Worm (Caenorhabditis elegans) whole organism, young adult: ENCODE measurements around the gene txt-17.

Experiments
- B0035.1 ChIP-seq: sonication (generic microtip); optimal IDR thresholded peaks from 2 replicates; lab custom pipeline; 2016; ENCODE audit warnings: missing genetic modification characterization, mild to moderate bottlenecking, missing compliant biosample characterization, missing genotype, missing genetic modification reagents
- B0261.1 ChIP-seq: sonication (generic microtip); optimal IDR thresholded peaks from 2 replicates; lab custom pipeline; 2016; ENCODE audit warnings: mild to moderate bottlenecking, missing genetic modification characterization, moderate library complexity, missing compliant biosample characterization
- F57A8.1 ChIP-seq: fragments of 200-800 bp; sonication (Bioruptor generic); optimal IDR thresholded peaks from 2 replicates; lab custom pipeline; 2018; ENCODE audit warnings: mild to moderate bottlenecking, missing genetic modification characterization, moderate library complexity, missing compliant biosample characterization
- Y53G8AR.9 ChIP-seq: fragments of 200-800 bp; sonication (Bioruptor generic); conservative IDR thresholded peaks from 2 replicates; pipeline ENCODE4 v1.3.6; 2022; ENCODE audit warnings: missing genetic modification reagents, missing genetic modification characterization, missing compliant biosample characterization
- ZK185.1 ChIP-seq: sonication (generic microtip); optimal IDR thresholded peaks from 2 replicates; lab custom pipeline; 2016; ENCODE audit warnings: mild to moderate bottlenecking, missing genetic modification characterization, missing compliant biosample characterization; ENCODE audit not compliant: poor library complexity, severe bottlenecking
- attf-3 ChIP-seq: fragments of 200-800 bp; sonication (Bioruptor generic); conservative IDR thresholded peaks from 2 replicates; pipeline ENCODE4 v1.3.6; 2022; ENCODE audit warnings: missing genetic modification reagents, missing genetic modification characterization, missing compliant biosample characterization
- attf-5 ChIP-seq: fragments of 200-800 bp; sonication (Bioruptor generic); optimal IDR thresholded peaks from 2 replicates; lab custom pipeline; 2018; ENCODE audit warnings: mild to moderate bottlenecking, missing genetic modification characterization, missing compliant biosample characterization
- bed-2 ChIP-seq: fragments of 200-800 bp; sonication (Bioruptor generic); IDR thresholded peaks from 2 replicates; pipeline ENCODE4 v1.3.6; 2022; ENCODE audit warnings: missing genetic modification reagents, missing genetic modification characterization, missing compliant biosample characterization
- cebp-1 ChIP-seq, 2 experiments: fragments of 200-800 bp in 1 of 2; sonication (Bioruptor generic) in 1 of 2; sonication (generic microtip) in 1 of 2; IDR thresholded peaks in 1 of 2; optimal IDR thresholded peaks in 1 of 2; 2 replicates each; pipeline versions ENCODE4 v1.3.6 to Lab custom; 2017 to 2022; ENCODE audit warnings: missing compliant biosample characterization in 2 of 2, missing genetic modification characterization in 2 of 2, mild to moderate bottlenecking in 1 of 2, missing genetic modification reagents in 1 of 2, moderate library complexity in 1 of 2
- cebp-2 ChIP-seq: fragments of 200-800 bp; sonication (Bioruptor generic); IDR thresholded peaks from 2 replicates; pipeline ENCODE4 v1.3.6; 2022; ENCODE audit warnings: missing genetic modification characterization, missing compliant biosample characterization
- ceh-27 ChIP-seq: fragments of 200-800 bp; sonication (Bioruptor generic); optimal IDR thresholded peaks from 2 replicates; lab custom pipeline; 2018; ENCODE audit warnings: mild to moderate bottlenecking, missing genetic modification characterization, moderate library complexity, missing compliant biosample characterization
- ceh-91 ChIP-seq: fragments of 200-800 bp; sonication (Bioruptor generic); IDR thresholded peaks from 2 replicates; pipeline ENCODE4 v1.3.6; 2022; ENCODE audit warnings: missing genetic modification reagents, missing genetic modification characterization, missing compliant biosample characterization
- egrh-3 ChIP-seq: fragments of 200-800 bp; sonication (Bioruptor generic); IDR thresholded peaks from 2 replicates; pipeline ENCODE4 v1.3.6; 2022; ENCODE audit warnings: missing genetic modification reagents, missing genetic modification characterization, missing compliant biosample characterization
- gei-17 ChIP-seq: fragments of 200-800 bp; sonication (Bioruptor generic); optimal IDR thresholded peaks from 2 replicates; lab custom pipeline; 2018; ENCODE audit warnings: mild to moderate bottlenecking, missing genetic modification characterization, missing compliant biosample characterization
- hmg-1.2 ChIP-seq: fragments of 200-800 bp; sonication (Bioruptor generic); IDR thresholded peaks from 2 replicates; pipeline ENCODE4 v1.3.6; 2022; ENCODE audit warnings: missing genetic modification reagents, missing genetic modification characterization, missing compliant biosample characterization
- lin-26 ChIP-seq: fragments of 200-800 bp; sonication (Bioruptor generic); IDR thresholded peaks from 2 replicates; pipeline ENCODE4 v1.3.6; 2022; ENCODE audit warnings: missing genetic modification reagents, missing genetic modification characterization, missing compliant biosample characterization
- lin-54 ChIP-seq: fragments of 200-800 bp; sonication (Bioruptor generic); optimal IDR thresholded peaks from 2 replicates; lab custom pipeline; 2018; ENCODE audit warnings: mild to moderate bottlenecking, missing genetic modification characterization, missing compliant biosample characterization
- madf-10 ChIP-seq: sonication (generic microtip); optimal IDR thresholded peaks from 2 replicates; lab custom pipeline; 2016; ENCODE audit warnings: mild to moderate bottlenecking, missing genetic modification characterization, missing compliant biosample characterization
- madf-3 ChIP-seq: fragments of 200-800 bp; sonication (Bioruptor generic); IDR thresholded peaks from 2 replicates; pipeline ENCODE4 v1.3.6; 2022; ENCODE audit warnings: missing genetic modification reagents, missing genetic modification characterization, missing compliant biosample characterization
- madf-6 ChIP-seq: fragments of 200-800 bp; sonication (Bioruptor generic); IDR thresholded peaks from 2 replicates; pipeline ENCODE4 v1.3.6; 2022; ENCODE audit warnings: missing genetic modification reagents, missing genetic modification characterization, missing compliant biosample characterization
- mes-4 ChIP-seq: sonication (generic microtip); optimal IDR thresholded peaks from 2 replicates; lab custom pipeline; 2016; ENCODE audit warnings: missing genotype, missing genetic modification characterization, missing compliant biosample characterization
- nfya-2 ChIP-seq: fragments of 200-800 bp; sonication (Bioruptor generic); IDR thresholded peaks from 2 replicates; pipeline ENCODE4 v1.3.6; 2022; ENCODE audit warnings: missing genetic modification reagents, missing genetic modification characterization, missing compliant biosample characterization
- nhr-27 ChIP-seq: fragments of 200-800 bp; sonication (Bioruptor generic); optimal IDR thresholded peaks from 2 replicates; lab custom pipeline; 2018; ENCODE audit warnings: mild to moderate bottlenecking, missing genetic modification characterization, moderate library complexity, missing compliant biosample characterization
- nhr-80 ChIP-seq: sonication (generic microtip); optimal IDR thresholded peaks from 2 replicates; lab custom pipeline; 2016; ENCODE audit warnings: missing genetic modification characterization, missing compliant biosample characterization
- pha-4 ChIP-seq: fragments of 150-350 bp; sonication (generic microtip); optimal IDR thresholded peaks from 2 replicates; lab custom pipeline; 2014; ENCODE audit warnings: missing biosample characterization, missing genetic modification reagents, missing genetic modification characterization
- rcor-1 ChIP-seq: fragments of 200-800 bp; sonication (Bioruptor generic); IDR thresholded peaks from 2 replicates; pipeline ENCODE4 v1.3.6; 2022; ENCODE audit warnings: missing genetic modification reagents, missing genetic modification characterization, missing compliant biosample characterization
- repo-1 ChIP-seq: sonication (generic microtip); optimal IDR thresholded peaks from 2 replicates; lab custom pipeline; 2017; ENCODE audit warnings: mild to moderate bottlenecking, missing genetic modification characterization, missing compliant biosample characterization
- rpc-1 ChIP-seq, 2 experiments: fragments of 150-350 bp in 1 of 2; sonication (generic microtip) in 1 of 2; optimal IDR thresholded peaks; 2 replicates each; lab custom pipeline; 2014 to 2018; ENCODE audit warnings: missing biosample characterization in 1 of 2, missing genetic modification characterization in 1 of 2, missing genetic modification reagents in 1 of 2, missing genotype in 1 of 2
- snpc-4 ChIP-seq, 5 experiments: fragments of 150-350 bp in 1 of 5; sonication (generic microtip) in 4 of 5; optimal IDR thresholded peaks; 2 replicates each; lab custom pipeline; 2014 to 2018; ENCODE audit warnings: missing genetic modification characterization in 5 of 5, missing biosample characterization in 3 of 5, antibody characterized with exemption in 2 of 5, mild to moderate bottlenecking in 2 of 5, missing compliant biosample characterization in 2 of 5, missing genotype in 2 of 5, moderate library complexity in 2 of 5, missing genetic modification reagents in 1 of 5
- tbp1 ChIP-seq: fragments of 200-800 bp; sonication (Bioruptor generic); optimal IDR thresholded peaks from 2 replicates; lab custom pipeline; 2018; ENCODE audit warnings: mild to moderate bottlenecking, missing genetic modification characterization, missing compliant biosample characterization
- ztf-18 ChIP-seq: sonication (generic microtip); optimal IDR thresholded peaks from 2 replicates; lab custom pipeline; 2016; ENCODE audit warnings: missing genotype, mild to moderate bottlenecking, missing genetic modification characterization, missing compliant biosample characterization
- ztf-25 ChIP-seq: fragments of 200-800 bp; sonication (Bioruptor generic); IDR thresholded peaks from 2 replicates; pipeline ENCODE4 v1.3.6; 2022; ENCODE audit warnings: missing genetic modification reagents, missing genetic modification characterization, missing compliant biosample characterization
- ztf-28 ChIP-seq: fragments of 200-800 bp; sonication (Bioruptor generic); IDR thresholded peaks from 2 replicates; pipeline ENCODE4 v1.3.6; 2022; ENCODE audit warnings: missing genetic modification reagents, missing genetic modification characterization, missing compliant biosample characterization

txt-17 gene

ce11 chrV:7079388-7079787 is 26.4 kb upstream of the txt-17 start:
- TF ChIP-seq madf-10 (no peak), lin-54 (GFP tag; lab: Kevin White, UChicago) (no peak), B0035.1 (tag; lab: Kevin White, UChicago) (no peak), attf-5 (GFP tag; lab: Kevin White, UChicago) (no peak), madf-3 (GFP tag; lab: Robert Waterston, UW) (no peak), mes-4 (tag; lab: Kevin White, UChicago) (no peak), repo-1 (tag; lab: Kevin White, UChicago) (no peak), nfya-2 (GFP tag; lab: Robert Waterston, UW) (no peak), attf-3 (no peak), pha-4 (tag; lab: Kevin White, UChicago) (no peak), rcor-1 (no peak)

- TF ChIP-seq gei-17 (GFP tag; lab: Kevin White, UChicago) (no peak), Y53G8AR.9 (GFP tag; lab: Robert Waterston, UW) (0 out of 2 replicates have a peak, but pooled peaks have one; percentile 13), nhr-27 (tag; lab: Kevin White, UChicago) (no peak)
Observed at ce11 chrV:7078765-7079164, 25.8 kb upstream of the txt-17 start.

- no peak for TF ChIP-seq egrh-3 (GFP tag; lab: Robert Waterston, UW)
- TF ChIP-seq cebp-1 (GFP tag; IDR thresholded peaks at IDR 0.05; lab: Robert Waterston, UW) = 0 out of 2 replicates have a peak, but pooled peaks have one; percentile 11
- TF ChIP-seq cebp-1 (tag; optimal IDR thresholded peaks at IDR 0.05; lab: Kevin White, UChicago) = peak; percentile 6
- TF ChIP-seq lin-26 (GFP tag; lab: Robert Waterston, UW) = no peak
- no peak for TF ChIP-seq ceh-27 (GFP tag; lab: Kevin White, UChicago)
- TF ChIP-seq ZK185.1 (tag; lab: Kevin White, UChicago) = peak; percentile 32
Observed at ce11 chrV:7076161-7076560, 23.2 kb upstream of the txt-17 start.

ce11 chrV:7075646-7076045 is 22.6 kb upstream of the txt-17 start, which contains the start of gene npa-1:
Gene npa-1, plus strand, starts transcription at chrV:7075787.
- TF ChIP-seq nhr-80 (tag; lab: Kevin White, UChicago) (peak; percentile 80), ceh-91 (GFP tag; lab: Robert Waterston, UW) (no peak), F57A8.1 (no peak)

- TF ChIP-seq ztf-28 (GFP tag; lab: Robert Waterston, UW) (no peak), cebp-2 (no peak)
Observed at ce11 chrV:7072309-7072708, 19.3 kb upstream of the txt-17 start, which contains the start of gene F27B10.1. Gene F27B10.1, plus strand, starts transcription at chrV:7072609.

ce11 chrV:7069605-7070004 is 16.6 kb upstream of the txt-17 start:
- TF ChIP-seq lin-26 (GFP tag; lab: Robert Waterston, UW) = peak; percentile 55; the same call in 1 of the 2 replicates
- peak; percentile 85 for TF ChIP-seq tbp1
- TF ChIP-seq attf-5 (GFP tag; lab: Kevin White, UChicago) = no peak
- peak; percentile 64 for TF ChIP-seq B0261.1 (tag; lab: Kevin White, UChicago)
- no peak for TF ChIP-seq bed-2 (GFP tag; lab: Robert Waterston, UW)
- TF ChIP-seq madf-6 (GFP tag; lab: Robert Waterston, UW) = 0 out of 2 replicates have a peak, but pooled peaks have one; percentile 11
- TF ChIP-seq ztf-25 (GFP tag; lab: Robert Waterston, UW) = 0 out of 2 replicates have a peak, but pooled peaks have one; percentile 40
- peak; percentile 53 for TF ChIP-seq rpc-1 (optimal IDR thresholded peaks at IDR 0.05; lab: Kevin White, UChicago)
- TF ChIP-seq rpc-1 (tag; optimal IDR thresholded peaks at IDR 0.05; lab: Kevin White, UChicago) = peak; percentile 68
- 0 out of 2 replicates have a peak, but pooled peaks have one; percentile 10 for TF ChIP-seq hmg-1.2 (GFP tag; lab: Robert Waterston, UW)
- no peak for TF ChIP-seq snpc-4 (GFP tag; optimal IDR thresholded peaks at IDR 0.05; lab: Kevin White, UChicago)
- peak in 1 of 4 experiments; percentile 8 for TF ChIP-seq snpc-4 (tag; optimal IDR thresholded peaks at IDR 0.05; lab: Kevin White, UChicago)
- no peak for TF ChIP-seq ztf-18 (tag; lab: Kevin White, UChicago)
- TF ChIP-seq, all 124 proteins: peak for 8
